Fruit fly (Drosophila melanogaster): ENCODE results near the gene CG32719.

The CG32719 gene

dm6 chrX:7528004-7528403, 19.8 kb downstream of the CG32719 start, which contains the start of gene CG43138:
Gene CG43138 (plus strand): TSS chrX:7528304.
- TF ChIP-seq CG5204 (GFP tag; optimal IDR thresholded peaks at IDR 0.05), result no peak
- TF ChIP-seq CG14711 (tag; optimal IDR thresholded peaks at IDR 0.05), result no peak

dm6 chrX:7526914-7527313, 20.9 kb downstream of the CG32719 start:
- no peak for TF ChIP-seq CG33017 (tag; optimal IDR thresholded peaks at IDR 0.05)
- TF ChIP-seq toe (GFP tag; optimal IDR thresholded peaks at IDR 0.05), result no peak
- TF ChIP-seq ovo (GFP tag; optimal IDR thresholded peaks at IDR 0.05), result no peak
- TF ChIP-seq Clk (GFP tag; optimal IDR thresholded peaks at IDR 0.05), result no peak
- TF ChIP-seq tj (GFP tag; optimal IDR thresholded peaks at IDR 0.05), result no peak
- TF ChIP-seq cic (GFP tag; optimal IDR thresholded peaks at IDR 0.05), result no peak
- TF ChIP-seq Crg-1 (GFP tag; optimal IDR thresholded peaks at IDR 0.05), result no peak
- TF ChIP-seq CG7101 (tag; optimal IDR thresholded peaks at IDR 0.05), result no peak

- no peak for TF ChIP-seq Mnt (GFP tag; optimal IDR thresholded peaks at IDR 0.05)
- no peak for TF ChIP-seq Clk (GFP tag; optimal IDR thresholded peaks at IDR 0.05)
- no peak for TF ChIP-seq CG1620 (GFP tag; optimal IDR thresholded peaks at IDR 0.05)
- TF ChIP-seq bab1 (GFP tag; optimal IDR thresholded peaks at IDR 0.05), result no peak
- no peak for TF ChIP-seq tj (GFP tag; optimal IDR thresholded peaks at IDR 0.05)
- TF ChIP-seq Hr96 (GFP tag; optimal IDR thresholded peaks at IDR 0.05), result no peak
- TF ChIP-seq cic (GFP tag; optimal IDR thresholded peaks at IDR 0.05), result no peak
- TF ChIP-seq toe (GFP tag; optimal IDR thresholded peaks at IDR 0.05), result no peak
- TF ChIP-seq Crg-1 (GFP tag; optimal IDR thresholded peaks at IDR 0.05), result no peak
- TF ChIP-seq CG14711 (tag; optimal IDR thresholded peaks at IDR 0.05), result no peak
- no peak for TF ChIP-seq cnc (optimal IDR thresholded peaks at IDR 0.05)
- no peak for TF ChIP-seq CG5204 (GFP tag; optimal IDR thresholded peaks at IDR 0.05)
- no peak for TF ChIP-seq kay (GFP tag; ENCODE audit: borderline replicate concordance)
- no peak for TF ChIP-seq CG11617 (GFP tag; optimal IDR thresholded peaks at IDR 0.05)
- TF ChIP-seq CG12768 (GFP tag; optimal IDR thresholded peaks at IDR 0.05), result no peak
- TF ChIP-seq CG33017 (tag; optimal IDR thresholded peaks at IDR 0.05), result no peak
- TF ChIP-seq CG7101 (tag; optimal IDR thresholded peaks at IDR 0.05), result no peak
- no peak for TF ChIP-seq ovo (GFP tag; optimal IDR thresholded peaks at IDR 0.05)
- TF ChIP-seq pad (GFP tag; optimal IDR thresholded peaks at IDR 0.05), result no peak
- TF ChIP-seq CG7045 (GFP tag; optimal IDR thresholded peaks at IDR 0.05), result no peak
Observed at dm6 chrX:7526099-7526718, 21.6 kb downstream of the CG32719 start.

dm6 chrX:7523845-7524244, 23.9 kb downstream of the CG32719 start:
- TF ChIP-seq cnc (optimal IDR thresholded peaks at IDR 0.05) (no peak), Hr96 (GFP tag; optimal IDR thresholded peaks at IDR 0.05) (no peak), toe (GFP tag; optimal IDR thresholded peaks at IDR 0.05) (no peak), CG7045 (GFP tag; optimal IDR thresholded peaks at IDR 0.05) (no peak), Clk (GFP tag; optimal IDR thresholded peaks at IDR 0.05) (no peak), cic (GFP tag; optimal IDR thresholded peaks at IDR 0.05) (no peak), kay (GFP tag; ENCODE audit: borderline replicate concordance) (no peak), pad (GFP tag; optimal IDR thresholded peaks at IDR 0.05) (no peak), bab1 (GFP tag; optimal IDR thresholded peaks at IDR 0.05) (no peak), CG1620 (GFP tag; optimal IDR thresholded peaks at IDR 0.05) (no peak), tj (GFP tag; optimal IDR thresholded peaks at IDR 0.05) (no peak), Crg-1 (GFP tag; optimal IDR thresholded peaks at IDR 0.05) (no peak), CG7101 (tag; optimal IDR thresholded peaks at IDR 0.05) (no peak), ovo (GFP tag; optimal IDR thresholded peaks at IDR 0.05) (no peak), CG11617 (GFP tag; optimal IDR thresholded peaks at IDR 0.05) (no peak), CG12768 (GFP tag; optimal IDR thresholded peaks at IDR 0.05) (no peak)

- TF ChIP-seq toe (GFP tag; optimal IDR thresholded peaks at IDR 0.05) (no peak), bab1 (GFP tag; optimal IDR thresholded peaks at IDR 0.05) (peak; percentile 24)
Observed at dm6 chrX:7521566-7522332, 26.0 kb downstream of the CG32719 start.

dm6 chrX:7519812-7520211, 28.0 kb downstream of the CG32719 start:
- TF ChIP-seq ovo (GFP tag; optimal IDR thresholded peaks at IDR 0.05) (no peak), tj (GFP tag; optimal IDR thresholded peaks at IDR 0.05) (no peak), CG12768 (GFP tag; optimal IDR thresholded peaks at IDR 0.05) (no peak), CG7101 (tag; optimal IDR thresholded peaks at IDR 0.05) (no peak), CG1620 (GFP tag; optimal IDR thresholded peaks at IDR 0.05) (no peak), cnc (optimal IDR thresholded peaks at IDR 0.05) (no peak), CG33017 (tag; optimal IDR thresholded peaks at IDR 0.05) (no peak), Crg-1 (GFP tag; optimal IDR thresholded peaks at IDR 0.05) (no peak), cic (GFP tag; optimal IDR thresholded peaks at IDR 0.05) (no peak), Clk (GFP tag; optimal IDR thresholded peaks at IDR 0.05) (no peak), Mnt (GFP tag; optimal IDR thresholded peaks at IDR 0.05) (no peak), kay (GFP tag; ENCODE audit: borderline replicate concordance) (no peak), CG14711 (tag; optimal IDR thresholded peaks at IDR 0.05) (no peak), CG11617 (GFP tag; optimal IDR thresholded peaks at IDR 0.05) (no peak), CG5204 (GFP tag; optimal IDR thresholded peaks at IDR 0.05) (no peak), pad (GFP tag; optimal IDR thresholded peaks at IDR 0.05) (no peak), Hr96 (GFP tag; optimal IDR thresholded peaks at IDR 0.05) (no peak), toe (GFP tag; optimal IDR thresholded peaks at IDR 0.05) (no peak), bab1 (GFP tag; optimal IDR thresholded peaks at IDR 0.05) (no peak)

Data from whole organism, adult.